Fruit fly (Drosophila melanogaster): ENCODE measurements around the gene Pglym87.

- no peak for TF ChIP-seq az2 (GFP tag; optimal IDR thresholded peaks at IDR 0.05)
- no peak for TF ChIP-seq ranshi (GFP tag; IDR thresholded peaks at IDR 0.05)
These were observed 10.4 kb downstream of the Pglym87 start, which contains the start of gene Rsbp15 for dm6 chr3R:12222093-12222492.
